Fruit fly (Drosophila melanogaster) whole organism, embryonic: Measurements from ENCODE around the gene beta'COP.

Source experiments
- Abd-B ChIP-seq: fragments of 200-800 bp; sonication (Bioruptor generic); optimal IDR thresholded peaks from 2 replicates; lab custom pipeline; 2018; ENCODE audit warnings: missing biosample characterization, mild to moderate bottlenecking, missing genetic modification characterization, moderate library complexity
- Adf1 ChIP-seq: fragments of 200-800 bp; sonication (Bioruptor generic); IDR thresholded peaks from 2 replicates; pipeline ENCODE4 v1.3.6; 2022; ENCODE audit warnings: missing biosample characterization, missing genetic modification characterization
- B-H2 ChIP-seq: fragments of 200-800 bp; sonication (Bioruptor generic); optimal IDR thresholded peaks from 2 replicates; lab custom pipeline; 2018; ENCODE audit warnings: missing biosample characterization, mild to moderate bottlenecking, missing genetic modification characterization
- CG10654 ChIP-seq: fragments of 200-800 bp; sonication (Bioruptor generic); optimal IDR thresholded peaks from 2 replicates; lab custom pipeline; 2016; ENCODE audit warnings: missing biosample characterization, missing genetic modification characterization
- CG11247 ChIP-seq: fragments of 200-800 bp; sonication (Bioruptor generic); IDR thresholded peaks from 2 replicates; pipeline ENCODE4 v1.3.6; 2022; ENCODE audit warnings: missing biosample characterization, missing genetic modification characterization
- CG11560 ChIP-seq: fragments of 200-800 bp; sonication (Bioruptor generic); IDR thresholded peaks from 3 replicates; pipeline ENCODE4 v1.3.6; 2022; ENCODE audit warnings: missing biosample characterization, missing genetic modification characterization
- CG11696 ChIP-seq: fragments of 200-800 bp; sonication (Bioruptor generic); IDR thresholded peaks from 2 replicates; pipeline ENCODE4 v1.3.6; 2022; ENCODE audit warnings: missing biosample characterization, missing genetic modification characterization
- CG16813 ChIP-seq: fragments of 200-800 bp; sonication (Bioruptor generic); IDR thresholded peaks from 3 replicates; pipeline ENCODE4 v1.3.6; 2022; ENCODE audit warnings: missing biosample characterization, missing genetic modification characterization; ENCODE audit not compliant: partially characterized antibody
- CG17361 ChIP-seq: fragments of 200-800 bp; sonication (Bioruptor generic); IDR thresholded peaks from 3 replicates; pipeline ENCODE4 v1.3.6; 2022; ENCODE audit warnings: missing biosample characterization, missing genetic modification characterization
- CG18011 ChIP-seq: fragments of 200-800 bp; sonication (Bioruptor generic); optimal IDR thresholded peaks from 2 replicates; lab custom pipeline; 2017; ENCODE audit warnings: missing biosample characterization, missing genetic modification characterization, mild to moderate bottlenecking, moderate library complexity, missing genotype
- CG1832 ChIP-seq: fragments of 200-800 bp; sonication (Bioruptor generic); optimal IDR thresholded peaks from 2 replicates; lab custom pipeline; 2017; ENCODE audit warnings: missing biosample characterization, mild to moderate bottlenecking, missing genetic modification characterization, inconsistent platforms
- CG2116 ChIP-seq: fragments of 200-800 bp; sonication (Bioruptor generic); optimal IDR thresholded peaks from 3 replicates; lab custom pipeline; 2018; ENCODE audit warnings: missing biosample characterization, mild to moderate bottlenecking, missing genetic modification characterization
- CG2199 ChIP-seq: fragments of 200-800 bp; sonication (Bioruptor generic); IDR thresholded peaks from 3 replicates; pipeline ENCODE4 v1.3.6; 2022; ENCODE audit warnings: missing biosample characterization, missing genetic modification characterization
- CG3281 ChIP-seq: fragments of 200-800 bp; sonication (Bioruptor generic); optimal IDR thresholded peaks from 3 replicates; lab custom pipeline; 2017; ENCODE audit warnings: missing biosample characterization, mild to moderate bottlenecking, missing genetic modification characterization
- CG3995 ChIP-seq: fragments of 200-800 bp; sonication (Bioruptor generic); optimal IDR thresholded peaks from 3 replicates; lab custom pipeline; 2016; ENCODE audit warnings: missing biosample characterization, missing genetic modification characterization
- CG6689 ChIP-seq: fragments of 200-800 bp; sonication (Bioruptor generic); IDR thresholded peaks from 2 replicates; pipeline ENCODE4 v1.3.6; 2022; ENCODE audit warnings: missing biosample characterization, missing genetic modification characterization
- CG7357 ChIP-seq: fragments of 200-800 bp; sonication (Bioruptor generic); IDR thresholded peaks from 3 replicates; pipeline ENCODE4 v1.3.6; 2022; ENCODE audit warnings: missing biosample characterization, missing genetic modification characterization
- CG8290 ChIP-seq, 3 experiments: fragments of 200-800 bp; sonication (Bioruptor generic); optimal IDR thresholded peaks; 2 replicates each; lab custom pipeline; 2016 to 2019; ENCODE audit warnings: missing biosample characterization in 3 of 3, missing genetic modification characterization in 3 of 3, mild to moderate bottlenecking in 2 of 3, moderate library complexity in 1 of 3
- CG9797 ChIP-seq: fragments of 200-800 bp; sonication (Bioruptor generic); optimal IDR thresholded peaks from 3 replicates; lab custom pipeline; 2018; ENCODE audit warnings: missing biosample characterization, mild to moderate bottlenecking, missing genetic modification characterization
- CG9876 ChIP-seq: fragments of 200-800 bp; sonication (Bioruptor generic); optimal IDR thresholded peaks from 2 replicates; lab custom pipeline; 2016; ENCODE audit warnings: missing biosample characterization, missing genetic modification characterization
- Deaf1 ChIP-seq: fragments of 200-800 bp; optimal IDR thresholded peaks from 3 replicates; lab custom pipeline; 2019; ENCODE audit warnings: missing biosample characterization, mild to moderate bottlenecking, missing genetic modification characterization, moderate library complexity
- Dek ChIP-seq: fragments of 200-800 bp; sonication (Bioruptor generic); optimal IDR thresholded peaks from 3 replicates; lab custom pipeline; 2019; ENCODE audit warnings: missing biosample characterization, mild to moderate bottlenecking, missing genetic modification characterization, moderate library complexity
- Dip2 ChIP-seq: fragments of 200-800 bp; sonication (Bioruptor generic); IDR thresholded peaks from 2 replicates; pipeline ENCODE4 v1.3.6; 2022; ENCODE audit warnings: missing biosample characterization, missing genetic modification characterization
- Fer3 ChIP-seq: fragments of 200-800 bp; sonication (Bioruptor generic); optimal IDR thresholded peaks from 2 replicates; lab custom pipeline; 2018; ENCODE audit warnings: missing biosample characterization, mild to moderate bottlenecking, missing genetic modification characterization, moderate library complexity
- HHEX ChIP-seq: fragments of 200-800 bp; sonication (Bioruptor generic); optimal IDR thresholded peaks from 3 replicates; lab custom pipeline; 2017; ENCODE audit warnings: missing biosample characterization, mild to moderate bottlenecking, missing genetic modification characterization, missing genetic modification reagents
- Hr3 ChIP-seq: fragments of 200-800 bp; sonication (Bioruptor generic); optimal IDR thresholded peaks from 3 replicates; lab custom pipeline; 2016; ENCODE audit warnings: missing biosample characterization, missing genetic modification characterization
- Kr ChIP-seq: fragments of 200-800 bp; sonication (Bioruptor generic); optimal IDR thresholded peaks from 2 replicates; lab custom pipeline; 2017; ENCODE audit warnings: missing biosample characterization, mild to moderate bottlenecking, missing genetic modification characterization
- Mad ChIP-seq: fragments of 200-800 bp; sonication (Bioruptor generic); optimal IDR thresholded peaks from 2 replicates; lab custom pipeline; 2016; ENCODE audit warnings: missing biosample characterization, missing genetic modification characterization
- Nf-YA ChIP-seq: fragments of 200-800 bp; sonication (Bioruptor generic); IDR thresholded peaks from 2 replicates; pipeline ENCODE4 v1.3.6; 2022; ENCODE audit warnings: missing biosample characterization, missing genetic modification characterization
- Rfx ChIP-seq: fragments of 200-800 bp; sonication (Bioruptor generic); IDR thresholded peaks from 2 replicates; pipeline ENCODE4 v1.3.6; 2022; ENCODE audit warnings: missing biosample characterization, missing genetic modification characterization
- Spps ChIP-seq: fragments of 200-800 bp; sonication (Bioruptor generic); optimal IDR thresholded peaks from 2 replicates; lab custom pipeline; 2018; ENCODE audit warnings: missing biosample characterization, mild to moderate bottlenecking, missing genetic modification characterization
- Ssrp ChIP-seq: fragments of 200-800 bp; sonication (Bioruptor generic); optimal IDR thresholded peaks from 2 replicates; lab custom pipeline; 2018; ENCODE audit warnings: missing biosample characterization, mild to moderate bottlenecking, missing genetic modification characterization, moderate library complexity
- Xrp1 ChIP-seq: fragments of 200-800 bp; sonication (Bioruptor generic); IDR thresholded peaks from 2 replicates; pipeline ENCODE4 v1.3.6; 2022; ENCODE audit warnings: missing biosample characterization, missing genetic modification characterization
- abd-A ChIP-seq: fragments of 200-800 bp; sonication (Bioruptor generic); optimal IDR thresholded peaks from 3 replicates; lab custom pipeline; 2019; ENCODE audit warnings: missing biosample characterization, mild to moderate bottlenecking, missing genetic modification characterization, moderate library complexity
- ato ChIP-seq: fragments of 200-800 bp; sonication (Bioruptor generic); IDR thresholded peaks from 2 replicates; pipeline ENCODE4 v1.3.6; 2022; ENCODE audit warnings: missing biosample characterization, missing genetic modification characterization; ENCODE audit not compliant: partially characterized antibody
- az2 ChIP-seq: fragments of 200-800 bp; sonication (Bioruptor generic); optimal IDR thresholded peaks from 3 replicates; lab custom pipeline; 2016; ENCODE audit warnings: missing biosample characterization, missing genetic modification characterization
- chinmo ChIP-seq: fragments of 200-800 bp; sonication (Bioruptor generic); IDR thresholded peaks from 4 replicates; pipeline ENCODE4 v1.3.6; 2022; ENCODE audit warnings: missing biosample characterization, missing genetic modification characterization; ENCODE audit not compliant: partially characterized antibody
- chm ChIP-seq: fragments of 200-800 bp; sonication (Bioruptor generic); IDR thresholded peaks from 2 replicates; pipeline ENCODE4 v1.3.6; 2022; ENCODE audit warnings: missing biosample characterization, missing genetic modification characterization
- ci ChIP-seq: fragments of 200-800 bp; sonication (Bioruptor generic); IDR thresholded peaks from 3 replicates; pipeline ENCODE4 v1.3.6; 2022; ENCODE audit warnings: missing biosample characterization, missing genetic modification characterization
- crol ChIP-seq: fragments of 200-800 bp; sonication (Bioruptor generic); IDR thresholded peaks from 2 replicates; pipeline ENCODE4 v1.3.6; 2022; ENCODE audit warnings: missing biosample characterization, missing genetic modification characterization
- crp ChIP-seq, 2 experiments: fragments of 200-800 bp; sonication (Bioruptor generic); optimal IDR thresholded peaks; 2 replicates in 1 of 2; 3 replicates in 1 of 2; lab custom pipeline; 2017; ENCODE audit warnings: missing biosample characterization in 2 of 2, missing genetic modification characterization in 2 of 2, mild to moderate bottlenecking in 1 of 2, moderate library complexity in 1 of 2
- dysf ChIP-seq: fragments of 200-800 bp; sonication (Bioruptor generic); IDR thresholded peaks from 3 replicates; pipeline ENCODE4 v1.3.6; 2022; ENCODE audit warnings: missing biosample characterization, missing genetic modification characterization
- fd96Cb ChIP-seq: fragments of 200-800 bp; sonication (Bioruptor generic); optimal IDR thresholded peaks from 2 replicates; lab custom pipeline; 2018; ENCODE audit warnings: missing biosample characterization, mild to moderate bottlenecking, missing genetic modification characterization, moderate library complexity
- gt ChIP-seq: fragments of 200-800 bp; sonication (Bioruptor generic); IDR thresholded peaks from 2 replicates; pipeline ENCODE4 v1.3.6; 2022; ENCODE audit warnings: missing biosample characterization, missing genetic modification characterization
- kay ChIP-seq: fragments of 200-800 bp; sonication (Bioruptor generic); optimal IDR thresholded peaks from 2 replicates; lab custom pipeline; 2016; ENCODE audit warnings: missing biosample characterization, missing genetic modification characterization
- pho ChIP-seq: fragments of 200-800 bp; sonication (Bioruptor generic); optimal IDR thresholded peaks from 2 replicates; lab custom pipeline; 2016; ENCODE audit warnings: missing biosample characterization, missing genetic modification characterization
- prd ChIP-seq, 3 experiments: fragments of >200 bp in 2 of 3; fragments of 200-800 bp in 1 of 3; sonication (Bioruptor generic) in 1 of 3; optimal IDR thresholded peaks in 2 of 3; IDR thresholded peaks in 1 of 3; 2 replicates in 2 of 3; 3 replicates in 1 of 3; pipeline versions ENCODE4 v1.3.6 to Lab custom; 2017 to 2022; ENCODE audit warnings: missing biosample characterization in 1 of 3, missing genetic modification characterization in 1 of 3
- wor ChIP-seq: fragments of 200-800 bp; sonication (Bioruptor generic); IDR thresholded peaks from 2 replicates; pipeline ENCODE4 v1.3.6; 2022; ENCODE audit warnings: missing biosample characterization, missing genetic modification characterization
- zf30C ChIP-seq: fragments of 200-800 bp; sonication (Bioruptor generic); optimal IDR thresholded peaks from 3 replicates; lab custom pipeline; 2018; ENCODE audit warnings: missing biosample characterization, mild to moderate bottlenecking, missing genetic modification characterization
- zfh2 ChIP-seq: fragments of 200-800 bp; sonication (Bioruptor generic); optimal IDR thresholded peaks from 2 replicates; lab custom pipeline; 2016; ENCODE audit warnings: missing biosample characterization, missing genetic modification characterization

Gene beta'COP

DNA sequence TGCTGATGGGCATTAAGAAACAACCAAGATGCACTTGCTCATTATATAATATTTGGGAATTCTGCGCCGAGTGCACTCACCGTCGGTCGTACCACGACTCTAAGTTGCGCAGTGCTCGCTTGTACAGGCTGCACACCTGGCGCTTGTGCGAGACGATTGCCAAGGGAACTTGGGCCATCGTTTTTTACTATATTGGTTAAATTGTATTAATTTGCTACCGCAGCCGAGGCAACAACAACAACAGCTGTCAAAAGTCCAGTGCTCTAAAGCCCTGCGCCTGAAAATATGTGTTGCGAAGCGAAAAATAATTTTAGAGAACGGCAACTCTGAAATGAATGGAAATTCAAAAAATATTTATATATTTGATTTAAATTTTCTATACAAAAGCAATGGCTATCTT is 7.9 kb upstream of the beta'COP start, which contains the start of gene ND-B22 (continued):
- TF ChIP-seq Mad (GFP tag; lab: Kevin White, UChicago) (no peak), Ssrp (peak; percentile 6), CG1832 (GFP tag; lab: Kevin White, UChicago) (no peak), wor (GFP tag; lab: Robert Waterston, UW) (no peak), Adf1 (no peak; the same call in 1 of the 2 replicates), CG16813 (GFP tag; lab: Robert Waterston, UW) (peak; percentile 21; the same call in 1 of the 3 replicates), CG2116 (GFP tag; lab: Kevin White, UChicago) (peak; percentile 3), Nf-YA (no peak), CG8290 (GFP tag; optimal IDR thresholded peaks at IDR 0.05; lab: Kevin White, UChicago) (no peak), CG8290 (tag; optimal IDR thresholded peaks at IDR 0.05; lab: Kevin White, UChicago) (peak in 1 of 2 experiments; percentile 49), az2 (peak; percentile 24), pho (no peak), ato (GFP tag; lab: Robert Waterston, UW) (no peak; the same call in 1 of the 2 replicates), CG6689 (GFP tag; lab: Robert Waterston, UW) (no peak), Spps (no peak), Abd-B (GFP tag; lab: Kevin White, UChicago) (no peak), prd (optimal IDR thresholded peaks at IDR 0.05; lab: Kevin White, UChicago) (no peak), prd (GFP tag; IDR thresholded peaks at IDR 0.05; lab: Robert Waterston, UW) (0 out of 3 replicates have a peak, but pooled peaks have one; percentile 7), CG11560 (tag; lab: Robert Waterston, UW) (no peak), Deaf1 (tag; lab: Kevin White, UChicago) (no peak), CG7357 (GFP tag; lab: Robert Waterston, UW) (no peak), ci (GFP tag; lab: Robert Waterston, UW) (peak; percentile 66), crol (GFP tag; lab: Robert Waterston, UW) (no peak), Fer3 (tag; lab: Kevin White, UChicago) (peak; percentile 31), CG10654 (GFP tag; lab: Kevin White, UChicago) (peak; percentile 31), CG9797 (GFP tag; lab: Kevin White, UChicago) (no peak), CG3281 (GFP tag; lab: Kevin White, UChicago) (peak; percentile 56), zf30C (GFP tag; lab: Kevin White, UChicago) (no peak), Dip2 (no peak), Hr3 (GFP tag; lab: Kevin White, UChicago) (peak; percentile 3), CG3995 (GFP tag; lab: Kevin White, UChicago) (peak; percentile 32), fd96Cb (no peak), chm (GFP tag; lab: Robert Waterston, UW) (no peak), HHEX (GFP tag; lab: Kevin White, UChicago) (peak; percentile 47), CG9876 (GFP tag; lab: Kevin White, UChicago) (no peak), zfh2 (GFP tag; lab: Kevin White, UChicago) (peak; percentile 40), CG2199 (no peak), CG11696 (GFP tag; lab: Robert Waterston, UW) (no peak), dysf (GFP tag; lab: Robert Waterston, UW) (0 out of 3 replicates have a peak, but pooled peaks have one; percentile 5), Kr (GFP tag; lab: Kevin White, UChicago) (no peak), Dek (tag; lab: Kevin White, UChicago) (peak; percentile 34), CG11247 (GFP tag; lab: Robert Waterston, UW) (peak; percentile 36; the same call in 1 of the 2 replicates), CG18011 (peak; percentile 17), chinmo (no peak), Xrp1 (GFP tag; lab: Robert Waterston, UW) (no peak; the same call in 1 of the 2 replicates), B-H2 (GFP tag; lab: Kevin White, UChicago) (peak; percentile 88), gt (GFP tag; lab: Robert Waterston, UW) (no peak), CG17361 (GFP tag; lab: Robert Waterston, UW) (peak; percentile 39; the same call in 1 of the 3 replicates), kay (GFP tag; lab: Kevin White, UChicago) (no peak), abd-A (tag; lab: Kevin White, UChicago) (no peak), Rfx (GFP tag; lab: Robert Waterston, UW) (peak; percentile 70), crp (GFP tag; optimal IDR thresholded peaks at IDR 0.05; lab: Kevin White, UChicago) (peak in 1 of 2 experiments; percentile 74)
